Fruit fly (Drosophila melanogaster) whole organism, wandering third instar larva: ENCODE results near the gene CG33927.

Source experiments
- Abd-B ChIP-seq: fragments of >200 bp; optimal IDR thresholded peaks from 2 replicates; lab custom pipeline; 2017; ENCODE audit warnings: missing biosample characterization, missing genetic modification characterization
- CG32264 ChIP-seq: fragments of 200-800 bp; sonication (Bioruptor generic); optimal IDR thresholded peaks from 2 replicates; lab custom pipeline; 2016; ENCODE audit warnings: missing biosample characterization, missing genetic modification characterization
- CG9705 ChIP-seq: fragments of 200-800 bp; sonication (Bioruptor generic); optimal IDR thresholded peaks from 2 replicates; lab custom pipeline; 2018; ENCODE audit warnings: missing biosample characterization, mild to moderate bottlenecking, missing genetic modification characterization
- CrebA ChIP-seq: fragments of 200-800 bp; sonication (Bioruptor generic); optimal IDR thresholded peaks from 2 replicates; lab custom pipeline; 2016; ENCODE audit warnings: missing biosample characterization, mild to moderate bottlenecking, missing genetic modification characterization, borderline replicate concordance
- Dfd ChIP-seq: fragments of >200 bp; optimal IDR thresholded peaks from 2 replicates; lab custom pipeline; 2017; ENCODE audit warnings: missing biosample characterization, missing genetic modification characterization
- Dif ChIP-seq: fragments of 200-275, 200-300 bp; sonication (Bioruptor generic); optimal IDR thresholded peaks from 2 replicates; lab custom pipeline; 2018; ENCODE audit warnings: missing biosample characterization, missing genetic modification characterization; ENCODE audit not compliant: partially characterized antibody
- GATAd ChIP-seq: sonication (Bioruptor generic); optimal IDR thresholded peaks from 2 replicates; lab custom pipeline; 2016; ENCODE audit warnings: missing biosample characterization, missing genetic modification characterization
- HLH106 ChIP-seq: fragments of 200-800 bp; optimal IDR thresholded peaks from 3 replicates; lab custom pipeline; 2019; ENCODE audit warnings: missing biosample characterization, mild to moderate bottlenecking, missing genetic modification characterization, moderate library complexity
- Hnf4 ChIP-seq: fragments of 200-800 bp; sonication (Bioruptor generic); optimal IDR thresholded peaks from 2 replicates; lab custom pipeline; 2016; ENCODE audit warnings: missing biosample characterization, mild to moderate bottlenecking, missing genetic modification characterization
- Hr78 ChIP-seq: fragments of >200 bp; optimal IDR thresholded peaks from 2 replicates; lab custom pipeline; 2017; ENCODE audit warnings: missing biosample characterization, missing genetic modification characterization
- Hr83 ChIP-seq: fragments of 200-300 bp; sonication (Bioruptor generic); optimal IDR thresholded peaks from 2 replicates; lab custom pipeline; 2016; ENCODE audit warnings: missing biosample characterization, mild to moderate bottlenecking, missing genetic modification characterization, moderate library complexity; ENCODE audit not compliant: poor library complexity, severe bottlenecking
- Mio ChIP-seq: sonication (Bioruptor generic); optimal IDR thresholded peaks from 2 replicates; lab custom pipeline; 2016; ENCODE audit warnings: missing biosample characterization, missing genetic modification characterization
- Myc ChIP-seq: fragments of >200 bp; optimal IDR thresholded peaks from 2 replicates; lab custom pipeline; 2017
- N ChIP-seq: fragments of >200 bp; optimal IDR thresholded peaks from 2 replicates; lab custom pipeline; 2018; ENCODE audit warnings: missing biosample characterization, missing external identifiers, missing genetic modification characterization
- OdsH ChIP-seq: fragments of 200-800 bp; sonication (Bioruptor generic); optimal IDR thresholded peaks from 2 replicates; lab custom pipeline; 2016; ENCODE audit warnings: missing biosample characterization, mild to moderate bottlenecking, missing genetic modification characterization
- Rel ChIP-seq, 2 experiments: fragments of 200-800 bp; sonication (Bioruptor generic) in 1 of 2; optimal IDR thresholded peaks; 2 replicates in 1 of 2; 3 replicates in 1 of 2; lab custom pipeline; 2016 to 2019; ENCODE audit warnings: mild to moderate bottlenecking in 2 of 2, missing biosample characterization in 2 of 2, missing genetic modification characterization in 2 of 2, moderate library complexity in 1 of 2
- Sp1 ChIP-seq: fragments of 200-800 bp; sonication (Bioruptor generic); optimal IDR thresholded peaks from 3 replicates; lab custom pipeline; 2019; ENCODE audit warnings: missing biosample characterization, mild to moderate bottlenecking, missing genetic modification characterization, moderate library complexity
- Vsx2 ChIP-seq: fragments of 200-300, 225-300 bp; sonication (Bioruptor generic); optimal IDR thresholded peaks from 2 replicates; lab custom pipeline; 2018; ENCODE audit warnings: missing biosample characterization, missing genetic modification characterization; ENCODE audit not compliant: partially characterized antibody
- br ChIP-seq: fragments of 200-800 bp; sonication (Bioruptor generic); optimal IDR thresholded peaks from 2 replicates; lab custom pipeline; 2016; ENCODE audit warnings: missing biosample characterization, missing genetic modification characterization
- brk ChIP-seq: fragments of 200-800 bp; sonication (Bioruptor generic); optimal IDR thresholded peaks from 2 replicates; lab custom pipeline; 2016; ENCODE audit warnings: missing biosample characterization, mild to moderate bottlenecking, missing genetic modification characterization
- dl ChIP-seq, 2 experiments: fragments of 175-275, 200-275 bp in 1 of 2; fragments of 200-275 bp in 1 of 2; sonication (Bioruptor generic); optimal IDR thresholded peaks; lab custom pipeline; 2018; ENCODE audit warnings: mild to moderate bottlenecking in 2 of 2, missing biosample characterization in 2 of 2, missing genetic modification characterization in 2 of 2, moderate library complexity in 2 of 2; ENCODE audit not compliant: partially characterized antibody in 2 of 2, insufficient read depth in 1 of 2
- dmrt93B ChIP-seq: fragments of 200-800 bp; sonication (Bioruptor generic); optimal IDR thresholded peaks from 2 replicates; lab custom pipeline; 2018; ENCODE audit warnings: missing biosample characterization, mild to moderate bottlenecking, missing genetic modification characterization
- dsf ChIP-seq: sonication (Bioruptor generic); optimal IDR thresholded peaks from 2 replicates; lab custom pipeline; 2016; ENCODE audit warnings: missing biosample characterization, missing genetic modification characterization, borderline replicate concordance
- ey ChIP-seq: fragments of 200-800 bp; sonication (Bioruptor generic); optimal IDR thresholded peaks from 2 replicates; lab custom pipeline; 2016; ENCODE audit warnings: missing biosample characterization, missing genetic modification characterization
- foxo ChIP-seq, 2 experiments: fragments of 200-800 bp; sonication (Bioruptor generic); optimal IDR thresholded peaks; 2 replicates in 1 of 2; 3 replicates in 1 of 2; lab custom pipeline; 2016 to 2017; ENCODE audit warnings: missing biosample characterization in 2 of 2, missing genetic modification characterization in 2 of 2
- fru ChIP-seq: fragments of 200-800 bp; sonication (Bioruptor generic); optimal IDR thresholded peaks from 3 replicates; lab custom pipeline; 2016; ENCODE audit warnings: missing biosample characterization, mild to moderate bottlenecking, missing genetic modification characterization
- h ChIP-seq: fragments of 200-800 bp; sonication (Bioruptor generic); optimal IDR thresholded peaks from 3 replicates; lab custom pipeline; 2016; ENCODE audit warnings: missing biosample characterization, mild to moderate bottlenecking, missing genetic modification characterization
- jim ChIP-seq: fragments of 175-275, 200-325 bp; sonication (Bioruptor generic); optimal IDR thresholded peaks from 2 replicates; lab custom pipeline; 2016; ENCODE audit warnings: missing biosample characterization, mild to moderate bottlenecking, missing genetic modification characterization
- lola ChIP-seq: fragments of >200 bp; optimal IDR thresholded peaks from 2 replicates; lab custom pipeline; 2017; ENCODE audit warnings: missing biosample characterization, missing genetic modification characterization
- psq ChIP-seq: fragments of 200-800 bp; sonication (Bioruptor generic); optimal IDR thresholded peaks from 3 replicates; lab custom pipeline; 2017; ENCODE audit warnings: missing biosample characterization, mild to moderate bottlenecking, missing genetic modification characterization, moderate library complexity
- rgr ChIP-seq: fragments of 200-800 bp; sonication (Bioruptor generic); optimal IDR thresholded peaks from 3 replicates; lab custom pipeline; 2016; ENCODE audit warnings: missing biosample characterization, mild to moderate bottlenecking, missing genetic modification characterization
- sage ChIP-seq: fragments of 200-800 bp; sonication (Bioruptor generic); optimal IDR thresholded peaks from 2 replicates; lab custom pipeline; 2016; ENCODE audit warnings: missing biosample characterization, mild to moderate bottlenecking, missing genetic modification characterization
- tai ChIP-seq: sonication (Bioruptor generic); optimal IDR thresholded peaks from 2 replicates; lab custom pipeline; 2016; ENCODE audit warnings: missing biosample characterization, missing genetic modification characterization
- usp ChIP-seq: fragments of >200 bp; optimal IDR thresholded peaks from 2 replicates; lab custom pipeline; 2017; ENCODE audit warnings: missing biosample characterization, missing genetic modification characterization

The CG33927 gene

dm6 chr3R:4717586-4717985, 27.2 kb upstream of the CG33927 start:
- TF ChIP-seq Abd-B (GFP tag; lab: Kevin White, UChicago) = no peak
- no peak for TF ChIP-seq sage (GFP tag; lab: Kevin White, UChicago)
- no peak for TF ChIP-seq lola (GFP tag; lab: Kevin White, UChicago)
- TF ChIP-seq ey (GFP tag; lab: Kevin White, UChicago) = no peak
- TF ChIP-seq foxo (GFP tag; optimal IDR thresholded peaks at IDR 0.05; lab: Kevin White, UChicago) = no peak
- no peak for TF ChIP-seq Myc
- no peak for TF ChIP-seq psq (GFP tag; lab: Kevin White, UChicago)
- no peak for TF ChIP-seq h (GFP tag; lab: Kevin White, UChicago)

dm6 chr3R:4713775-4714360, 23.5 kb upstream of the CG33927 start, which contains the start of gene eIF3f1:
Gene eIF3f1 (minus strand): TSS chr3R:4714182.
- TF ChIP-seq Hr83 (GFP tag; lab: Kevin White, UChicago) (peak; percentile 1), Hnf4 (peak; percentile 3), fru (peak; percentile 27), Myc (no peak), Sp1 (GFP tag; lab: Kevin White, UChicago) (no peak), Rel (GFP tag; optimal IDR thresholded peaks at IDR 0.05; lab: Kevin White, UChicago) (no peak), Rel (tag; optimal IDR thresholded peaks at IDR 0.05; lab: Kevin White, UChicago) (peak; percentile 8), Dif (GFP tag; lab: Kevin White, UChicago) (no peak), HLH106 (peak; percentile 32)

DNA sequence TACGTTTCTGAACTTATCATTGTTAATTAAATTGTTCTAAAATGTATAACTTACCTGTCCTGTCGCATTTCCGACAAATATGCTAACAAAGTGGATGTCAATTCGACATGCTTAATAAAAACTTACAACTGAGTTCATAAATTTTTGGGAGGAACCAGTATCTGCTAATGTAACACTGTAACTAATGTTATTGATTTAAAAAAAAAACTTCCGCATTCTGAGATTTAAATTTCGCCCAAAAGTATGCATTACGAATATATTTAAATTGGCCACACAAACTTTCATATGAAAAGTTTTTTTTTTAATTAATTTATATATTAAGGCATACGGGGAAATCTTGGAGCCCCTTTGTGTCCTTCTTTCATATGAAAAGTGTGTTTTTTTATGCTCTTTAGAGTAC, 21.7 kb upstream of the CG33927 start:
- TF ChIP-seq Myc (no peak), Vsx2 (GFP tag; lab: Kevin White, UChicago) (no peak), br (no peak), lola (GFP tag; lab: Kevin White, UChicago) (no peak), dmrt93B (GFP tag; lab: Kevin White, UChicago) (no peak), N (GFP tag; lab: Kevin White, UChicago) (no peak), CG9705 (GFP tag; lab: Kevin White, UChicago) (no peak), psq (GFP tag; lab: Kevin White, UChicago) (no peak), Hr78 (GFP tag; lab: Kevin White, UChicago) (no peak), ey (GFP tag; lab: Kevin White, UChicago) (no peak), Sp1 (GFP tag; lab: Kevin White, UChicago) (no peak), HLH106 (no peak), CrebA (GFP tag; lab: Kevin White, UChicago) (no peak), dsf (GFP tag; lab: Kevin White, UChicago) (no peak), Dif (GFP tag; lab: Kevin White, UChicago) (no peak), h (GFP tag; lab: Kevin White, UChicago) (no peak), rgr (GFP tag; lab: Kevin White, UChicago) (no peak), foxo (GFP tag; optimal IDR thresholded peaks at IDR 0.05; lab: Kevin White, UChicago) (no peak), Dfd (GFP tag; lab: Kevin White, UChicago) (no peak), CG32264 (GFP tag; lab: Kevin White, UChicago) (no peak)

DNA sequence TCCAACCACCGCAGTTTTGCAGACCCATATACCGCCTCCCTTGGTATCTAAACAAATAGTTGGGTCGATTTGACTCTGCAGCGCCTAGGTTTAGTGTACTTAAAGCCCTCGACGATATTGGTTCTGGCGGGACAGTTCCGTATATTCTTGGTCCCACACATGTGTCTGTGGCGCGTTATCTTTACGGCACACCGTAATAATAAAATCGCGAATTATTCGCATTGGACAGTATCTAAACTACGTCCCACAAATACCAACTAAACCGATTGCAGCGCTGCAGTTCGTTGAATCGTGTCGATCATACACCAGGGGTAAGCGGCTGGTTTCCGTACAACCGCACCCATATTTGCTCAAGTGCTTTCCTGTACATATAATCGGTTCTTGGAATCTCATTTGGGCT, 15.6 kb upstream of the CG33927 start:
- no peak for TF ChIP-seq fru
- no peak for TF ChIP-seq dmrt93B (GFP tag; lab: Kevin White, UChicago)

DNA sequence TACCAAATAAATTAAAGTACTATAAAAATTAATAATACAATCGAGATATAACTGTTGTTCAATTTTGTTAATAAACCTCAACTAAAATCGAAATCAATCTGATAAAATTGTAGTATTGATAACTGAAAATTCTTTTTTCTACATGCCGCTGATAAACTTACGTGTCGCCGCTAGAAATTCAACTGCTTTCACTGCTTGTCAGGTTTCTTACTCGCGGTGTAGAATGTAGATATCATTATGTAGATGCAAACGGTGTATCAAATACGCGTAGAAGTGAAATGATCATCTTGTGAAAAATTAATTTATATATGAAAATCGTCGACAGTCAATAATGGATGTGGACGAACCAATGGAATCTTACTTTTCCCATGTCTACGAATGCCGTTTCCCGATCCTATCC, 14.8 kb upstream of the CG33927 start:
- TF ChIP-seq GATAd = no peak
- no peak for TF ChIP-seq dl (GFP tag; optimal IDR thresholded peaks at IDR 0.05; lab: Kevin White, UChicago; ENCODE audit: insufficient read depth in 1 of 2, partially characterized antibody in 2 of 2)
- no peak for TF ChIP-seq usp (GFP tag; lab: Kevin White, UChicago)
- TF ChIP-seq CG9705 (GFP tag; lab: Kevin White, UChicago) = no peak
- no peak for TF ChIP-seq Hr83 (GFP tag; lab: Kevin White, UChicago)
- no peak for TF ChIP-seq Rel (GFP tag; optimal IDR thresholded peaks at IDR 0.05; lab: Kevin White, UChicago)
- no peak for TF ChIP-seq Rel (tag; optimal IDR thresholded peaks at IDR 0.05; lab: Kevin White, UChicago)
- no peak for TF ChIP-seq Hnf4
- no peak for TF ChIP-seq Dif (GFP tag; lab: Kevin White, UChicago)
- no peak for TF ChIP-seq h (GFP tag; lab: Kevin White, UChicago)
- TF ChIP-seq Mio = no peak
- no peak for TF ChIP-seq tai
- TF ChIP-seq Sp1 (GFP tag; lab: Kevin White, UChicago) = no peak
- no peak for TF ChIP-seq dmrt93B (GFP tag; lab: Kevin White, UChicago)
- TF ChIP-seq Myc = no peak
- no peak for TF ChIP-seq CrebA (GFP tag; lab: Kevin White, UChicago)
- no peak for TF ChIP-seq HLH106
- no peak for TF ChIP-seq fru
- no peak for TF ChIP-seq OdsH (GFP tag; lab: Kevin White, UChicago)
- no peak for TF ChIP-seq brk (GFP tag; lab: Kevin White, UChicago)
- no peak for TF ChIP-seq jim (GFP tag; lab: Kevin White, UChicago)
